Fruit fly (Drosophila melanogaster) whole organism, pupa: ENCODE results near the gene piwi.

Source experiments
- CG10348 ChIP-seq: fragments of 200-800 bp; sonication (Bioruptor generic); IDR thresholded peaks from 2 replicates; pipeline ENCODE4 v1.3.6; 2022; ENCODE audit warnings: missing biosample characterization, missing genetic modification characterization
- CG12605 ChIP-seq: fragments of 200-800 bp; sonication (Bioruptor generic); IDR thresholded peaks from 2 replicates; pipeline ENCODE4 v1.3.6; 2022; ENCODE audit warnings: missing biosample characterization, missing genetic modification characterization
- CG13204 ChIP-seq: fragments of 200-800 bp; sonication (Bioruptor generic); optimal IDR thresholded peaks from 2 replicates; lab custom pipeline; 2018; ENCODE audit warnings: missing biosample characterization, mild to moderate bottlenecking, missing genetic modification characterization, moderate library complexity
- CG14655 ChIP-seq: fragments of 200-800 bp; sonication (Bioruptor generic); optimal IDR thresholded peaks from 3 replicates; lab custom pipeline; 2017; ENCODE audit warnings: mild to moderate bottlenecking, missing biosample characterization, missing genetic modification reagents, missing genetic modification characterization
- CG15710 ChIP-seq: fragments of 200-800 bp; sonication (Bioruptor generic); optimal IDR thresholded peaks from 2 replicates; lab custom pipeline; 2018; ENCODE audit warnings: missing biosample characterization, mild to moderate bottlenecking, missing genetic modification characterization, moderate library complexity
- CG17806 ChIP-seq: fragments of 200-800 bp; sonication (Bioruptor generic); optimal IDR thresholded peaks from 2 replicates; lab custom pipeline; 2018; ENCODE audit warnings: missing biosample characterization, mild to moderate bottlenecking, missing genetic modification characterization, moderate library complexity
- CG32121 ChIP-seq: fragments of 200-800 bp; sonication (Bioruptor generic); IDR thresholded peaks from 2 replicates; pipeline ENCODE4 v1.3.6; 2022; ENCODE audit warnings: missing biosample characterization, missing genetic modification characterization
- CG34367 ChIP-seq: fragments of 200-800 bp; sonication (Bioruptor generic); optimal IDR thresholded peaks from 2 replicates; lab custom pipeline; 2018; ENCODE audit warnings: missing biosample characterization, mild to moderate bottlenecking, missing genetic modification characterization
- CG4496 ChIP-seq: fragments of 200-800 bp; sonication (Bioruptor generic); IDR thresholded peaks from 3 replicates; pipeline ENCODE4 v1.3.6; 2022; ENCODE audit warnings: missing biosample characterization, missing genetic modification characterization
- CG8159 ChIP-seq: fragments of 200-800 bp; sonication (Bioruptor generic); optimal IDR thresholded peaks from 3 replicates; lab custom pipeline; 2018; ENCODE audit warnings: missing biosample characterization, mild to moderate bottlenecking, missing genetic modification characterization, moderate library complexity
- CG8301 ChIP-seq: fragments of 200-800 bp; sonication (Bioruptor generic); optimal IDR thresholded peaks from 2 replicates; lab custom pipeline; 2018; ENCODE audit warnings: missing biosample characterization, mild to moderate bottlenecking, missing genetic modification characterization
- CG9948 ChIP-seq: fragments of 200-800 bp; sonication (Bioruptor generic); optimal IDR thresholded peaks from 2 replicates; lab custom pipeline; 2018; ENCODE audit warnings: missing biosample characterization, mild to moderate bottlenecking, missing genetic modification characterization, moderate library complexity
- D1 ChIP-seq: fragments of 200-800 bp; sonication (Bioruptor generic); optimal IDR thresholded peaks from 2 replicates; lab custom pipeline; 2018; ENCODE audit warnings: missing biosample characterization, mild to moderate bottlenecking, missing genetic modification characterization, moderate library complexity
- EcR ChIP-seq: fragments of 200-800 bp; sonication (Bioruptor generic); optimal IDR thresholded peaks from 3 replicates; lab custom pipeline; 2019; ENCODE audit warnings: missing biosample characterization, missing genetic modification characterization, mild to moderate bottlenecking, moderate library complexity, missing genetic modification reagents
- Ets98B ChIP-seq: fragments of 200-800 bp; sonication (Bioruptor generic); IDR thresholded peaks from 2 replicates; pipeline ENCODE4 v1.3.6; 2022; ENCODE audit warnings: missing biosample characterization, missing genetic modification characterization
- Pif1A ChIP-seq: fragments of 200-800 bp; sonication (Bioruptor generic); optimal IDR thresholded peaks from 3 replicates; lab custom pipeline; 2016; ENCODE audit warnings: missing biosample characterization, missing genetic modification characterization
- Pif1B ChIP-seq: fragments of 200-800 bp; sonication (Bioruptor generic); optimal IDR thresholded peaks from 3 replicates; lab custom pipeline; 2016; ENCODE audit warnings: missing biosample characterization, missing genetic modification characterization
- Snoo ChIP-seq: fragments of 200-800 bp; sonication (Bioruptor generic); optimal IDR thresholded peaks from 3 replicates; lab custom pipeline; 2017; ENCODE audit warnings: missing biosample characterization, mild to moderate bottlenecking, missing genetic modification characterization, inconsistent platforms
- fd96Ca ChIP-seq: fragments of 200-800 bp; sonication (Bioruptor generic); IDR thresholded peaks from 3 replicates; pipeline ENCODE4 v1.3.6; 2022; ENCODE audit warnings: missing biosample characterization, missing genetic modification characterization
- gl ChIP-seq: fragments of 200-800 bp; sonication (Bioruptor generic); optimal IDR thresholded peaks from 2 replicates; lab custom pipeline; 2018; ENCODE audit warnings: missing biosample characterization, mild to moderate bottlenecking, missing genetic modification characterization
- rn ChIP-seq: fragments of 200-800 bp; sonication (Bioruptor generic); IDR thresholded peaks from 2 replicates; pipeline ENCODE4 v1.3.6; 2022; ENCODE audit warnings: missing biosample characterization, missing genetic modification characterization

The piwi gene

DNA sequence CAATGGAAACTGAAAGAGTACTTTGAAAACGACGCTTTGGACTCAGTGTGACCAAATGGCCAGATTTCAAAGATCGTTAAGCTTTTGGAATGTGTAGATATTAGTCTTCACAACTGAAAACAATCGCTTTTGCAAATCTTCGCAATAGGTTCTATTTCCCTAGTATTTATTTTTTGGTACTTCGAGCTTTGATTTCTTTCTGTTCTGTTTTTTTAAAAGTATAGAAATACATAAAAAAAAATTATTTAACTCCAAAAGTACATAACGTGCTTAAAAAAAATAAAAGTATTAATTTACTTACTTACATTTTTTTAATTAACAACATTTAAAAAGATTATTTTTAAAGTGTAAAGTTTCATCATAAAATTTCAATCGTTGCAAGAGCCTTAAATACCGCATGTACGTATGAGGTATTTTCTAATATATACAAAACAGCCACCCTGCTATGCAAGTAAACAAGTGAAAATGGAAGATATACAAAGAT lies at the start of gene piwi, which contains the start of gene CG12253:
Gene piwi (minus strand): TSS at position 51 of the 484 bp plus-strand sequence.
Gene CG12253 (plus strand): TSS at position 437 of the 484 bp plus-strand sequence.
- TF ChIP-seq Pif1B (GFP tag; lab: Kevin White, UChicago): no peak
- peak; percentile 74 for TF ChIP-seq CG9948
- TF ChIP-seq CG32121: no peak
- TF ChIP-seq CG34367 (tag; lab: Kevin White, UChicago): peak; percentile 70
- no peak for TF ChIP-seq rn (GFP tag; lab: Robert Waterston, UW)
- peak; percentile 85 for TF ChIP-seq CG15710 (tag; lab: Kevin White, UChicago)
- TF ChIP-seq Snoo (tag; lab: Kevin White, UChicago): peak; percentile 55
- TF ChIP-seq Pif1A: no peak
- TF ChIP-seq EcR (GFP tag; lab: Kevin White, UChicago): no peak

DNA sequence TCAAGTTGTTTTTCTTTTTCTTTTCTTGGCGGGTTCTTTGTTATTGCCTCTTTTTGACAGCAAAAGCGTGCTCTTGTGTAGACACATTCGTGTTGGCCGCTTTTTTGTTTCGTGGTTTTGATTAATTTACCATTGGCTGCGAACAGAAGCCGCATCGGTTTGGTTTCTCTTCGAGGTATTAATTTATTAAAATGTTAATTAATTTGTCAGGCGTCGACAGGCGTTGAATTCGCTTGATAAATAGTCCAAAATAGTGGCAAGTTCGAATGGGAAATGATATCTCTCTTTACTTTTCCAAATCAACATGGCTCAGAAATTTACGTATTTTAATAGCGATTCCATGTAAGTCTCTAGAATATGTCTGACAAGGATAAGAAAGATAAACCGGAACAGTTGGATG lies 47.3 kb upstream of the piwi start, which contains the start of gene CG18666:
Gene CG18666 (plus strand): TSS at position 301 of the 400 bp plus-strand sequence.
- TF ChIP-seq CG4496: no peak
- no peak for TF ChIP-seq Pif1B (GFP tag; lab: Kevin White, UChicago)
- no peak for TF ChIP-seq Snoo (tag; lab: Kevin White, UChicago)
- no peak for TF ChIP-seq CG8301 (tag; lab: Kevin White, UChicago)
- no peak for TF ChIP-seq CG34367 (tag; lab: Kevin White, UChicago)
- no peak for TF ChIP-seq CG17806 (tag; lab: Kevin White, UChicago)
- TF ChIP-seq CG12605 (GFP tag; lab: Robert Waterston, UW): no peak
- no peak for TF ChIP-seq CG14655 (GFP tag; lab: Kevin White, UChicago)
- no peak for TF ChIP-seq gl (tag; lab: Kevin White, UChicago)
- TF ChIP-seq, all 21 proteins: peak for 0

DNA sequence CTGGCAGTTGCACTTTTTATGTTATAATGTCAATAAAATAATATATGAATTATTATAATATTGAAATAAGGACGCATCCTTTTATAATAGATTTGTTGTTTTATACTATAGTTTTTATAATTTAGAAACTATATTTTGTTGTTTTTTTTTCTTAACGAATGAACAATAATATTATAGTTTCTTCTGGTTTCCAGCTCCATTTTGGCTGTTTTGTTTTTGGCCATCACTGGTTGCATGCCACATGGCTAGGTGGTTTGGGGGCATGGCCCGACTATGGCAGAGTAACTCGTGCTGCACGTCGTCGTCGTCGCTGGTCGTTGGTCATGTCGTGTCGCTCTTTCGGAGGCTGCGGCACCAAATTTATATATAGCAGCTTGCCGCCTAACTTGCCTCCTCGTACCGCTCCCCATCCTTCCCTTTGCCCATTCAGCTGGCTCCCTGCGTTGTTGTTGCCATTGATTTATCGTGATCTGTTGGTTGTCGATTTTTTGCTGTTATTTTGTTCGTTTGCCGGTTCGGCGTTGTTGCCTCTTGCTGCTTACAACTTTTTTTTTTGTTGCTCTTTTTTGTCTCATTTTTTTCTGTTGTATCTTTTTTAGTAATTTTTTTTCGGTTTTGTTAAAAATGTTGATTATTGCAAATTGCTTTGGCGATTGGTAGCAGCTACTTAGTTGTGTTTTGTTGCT lies 45.2 kb upstream of the piwi start:
- TF ChIP-seq CG10348 (GFP tag; lab: Robert Waterston, UW) (no peak), gl (tag; lab: Kevin White, UChicago) (peak; percentile 38), EcR (GFP tag; lab: Kevin White, UChicago) (no peak), CG8159 (tag; lab: Kevin White, UChicago) (no peak), Pif1A (peak; percentile 36), CG17806 (tag; lab: Kevin White, UChicago) (no peak), CG9948 (peak; percentile 6), CG34367 (tag; lab: Kevin White, UChicago) (no peak), Pif1B (GFP tag; lab: Kevin White, UChicago) (no peak), CG15710 (tag; lab: Kevin White, UChicago) (no peak), CG32121 (peak; percentile 21), Snoo (tag; lab: Kevin White, UChicago) (no peak), CG4496 (peak; percentile 74; the same call in 2 of the 3 replicates), D1 (tag; lab: Kevin White, UChicago) (no peak), CG12605 (GFP tag; lab: Robert Waterston, UW) (peak; percentile 88), fd96Ca (GFP tag; lab: Robert Waterston, UW) (peak; percentile 16; the same call in 1 of the 3 replicates), CG13204 (peak; percentile 74), CG14655 (GFP tag; lab: Kevin White, UChicago) (peak; percentile 58), Ets98B (GFP tag; lab: Robert Waterston, UW) (peak; percentile 60; the same call in 1 of the 2 replicates), CG8301 (tag; lab: Kevin White, UChicago) (no peak), rn (GFP tag; lab: Robert Waterston, UW) (peak; percentile 21; the same call in 1 of the 2 replicates)

DNA sequence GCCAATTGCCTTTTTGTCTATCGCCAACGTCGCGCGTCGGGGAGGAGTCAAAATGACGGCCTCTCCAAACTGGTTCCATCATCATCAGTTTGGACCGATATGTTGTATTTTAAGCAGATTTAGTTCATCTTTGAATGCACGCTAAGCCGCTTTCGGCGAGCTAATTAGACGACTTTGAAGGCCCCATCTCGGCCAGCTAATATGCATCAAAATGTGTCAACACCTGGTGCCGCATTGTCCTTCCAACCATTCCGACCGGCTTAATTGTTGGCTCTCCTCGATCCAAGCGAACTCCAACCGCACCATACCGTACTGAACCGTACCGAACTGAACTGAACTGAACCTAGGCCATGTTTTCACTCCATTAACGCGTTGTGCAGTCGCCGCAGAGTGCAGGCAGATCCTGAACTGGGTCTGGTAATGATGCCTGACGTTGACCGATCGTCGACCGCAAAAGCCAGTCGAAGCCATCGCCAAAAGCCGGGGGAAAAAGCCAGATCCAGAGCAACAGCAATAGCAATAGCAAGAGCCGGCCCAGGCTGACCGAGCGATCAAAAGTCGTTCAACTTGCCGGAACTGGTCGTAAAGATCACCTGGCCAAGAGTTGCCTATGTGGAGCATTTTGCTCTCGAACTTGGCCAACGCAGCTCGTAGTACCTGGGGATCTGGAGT lies 40.7 kb upstream of the piwi start:
- TF ChIP-seq EcR (GFP tag; lab: Kevin White, UChicago): peak; percentile 92
- no peak for TF ChIP-seq Snoo (tag; lab: Kevin White, UChicago)
- no peak for TF ChIP-seq CG8301 (tag; lab: Kevin White, UChicago)
- TF ChIP-seq fd96Ca (GFP tag; lab: Robert Waterston, UW): no peak
- TF ChIP-seq CG15710 (tag; lab: Kevin White, UChicago): no peak
- no peak for TF ChIP-seq CG8159 (tag; lab: Kevin White, UChicago)
- TF ChIP-seq gl (tag; lab: Kevin White, UChicago): no peak

DNA sequence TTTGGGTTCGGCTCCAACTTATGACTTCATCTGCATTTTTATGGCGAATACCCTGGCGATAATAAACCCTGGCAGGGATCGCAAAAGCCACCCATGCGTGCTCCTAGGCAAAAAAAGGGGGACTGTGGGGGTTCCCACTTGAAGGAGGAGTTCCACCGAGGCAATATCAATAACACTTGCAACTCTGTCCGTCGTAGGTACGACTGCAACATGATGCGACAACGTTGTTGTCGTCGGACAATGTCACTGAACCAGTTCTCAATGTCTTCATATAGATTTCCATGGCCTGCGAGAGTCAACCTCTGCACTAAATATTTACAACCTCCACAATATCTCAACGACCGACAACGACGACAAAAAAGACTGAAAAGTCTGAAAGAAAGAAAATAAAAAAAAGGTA lies 40.0 kb upstream of the piwi start:
- TF ChIP-seq CG34367 (tag; lab: Kevin White, UChicago) (no peak), fd96Ca (GFP tag; lab: Robert Waterston, UW) (no peak), CG17806 (tag; lab: Kevin White, UChicago) (no peak), gl (tag; lab: Kevin White, UChicago) (peak; percentile 53), EcR (GFP tag; lab: Kevin White, UChicago) (peak; percentile 84)

DNA sequence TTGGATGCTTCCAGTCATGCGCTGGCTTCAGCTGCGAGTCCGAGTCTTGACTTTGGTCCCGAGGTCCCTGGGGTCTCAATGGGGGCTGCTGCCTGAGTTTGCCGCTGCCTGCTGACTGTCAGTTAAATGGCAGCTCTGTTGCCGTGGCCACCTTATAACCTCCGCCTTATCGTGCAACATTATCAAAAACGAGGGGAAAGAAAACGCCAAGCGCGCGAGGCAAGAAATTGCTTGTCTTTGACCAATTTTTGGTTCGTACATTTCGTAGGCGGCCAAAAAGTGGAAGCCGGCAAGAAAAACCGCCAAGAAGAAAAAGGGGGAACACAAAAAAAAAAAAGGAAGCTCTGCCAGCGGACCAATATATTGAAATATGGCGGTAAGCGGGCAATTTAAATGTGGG lies 36.7 kb upstream of the piwi start:
- TF ChIP-seq CG14655 (GFP tag; lab: Kevin White, UChicago): no peak
- no peak for TF ChIP-seq EcR (GFP tag; lab: Kevin White, UChicago)
- TF ChIP-seq fd96Ca (GFP tag; lab: Robert Waterston, UW): no peak
- TF ChIP-seq CG17806 (tag; lab: Kevin White, UChicago): no peak
- no peak for TF ChIP-seq D1 (tag; lab: Kevin White, UChicago)
- no peak for TF ChIP-seq Ets98B (GFP tag; lab: Robert Waterston, UW)
